Fruit fly (Drosophila melanogaster): ENCODE results near the gene Sos.

Sos gene

DNA sequence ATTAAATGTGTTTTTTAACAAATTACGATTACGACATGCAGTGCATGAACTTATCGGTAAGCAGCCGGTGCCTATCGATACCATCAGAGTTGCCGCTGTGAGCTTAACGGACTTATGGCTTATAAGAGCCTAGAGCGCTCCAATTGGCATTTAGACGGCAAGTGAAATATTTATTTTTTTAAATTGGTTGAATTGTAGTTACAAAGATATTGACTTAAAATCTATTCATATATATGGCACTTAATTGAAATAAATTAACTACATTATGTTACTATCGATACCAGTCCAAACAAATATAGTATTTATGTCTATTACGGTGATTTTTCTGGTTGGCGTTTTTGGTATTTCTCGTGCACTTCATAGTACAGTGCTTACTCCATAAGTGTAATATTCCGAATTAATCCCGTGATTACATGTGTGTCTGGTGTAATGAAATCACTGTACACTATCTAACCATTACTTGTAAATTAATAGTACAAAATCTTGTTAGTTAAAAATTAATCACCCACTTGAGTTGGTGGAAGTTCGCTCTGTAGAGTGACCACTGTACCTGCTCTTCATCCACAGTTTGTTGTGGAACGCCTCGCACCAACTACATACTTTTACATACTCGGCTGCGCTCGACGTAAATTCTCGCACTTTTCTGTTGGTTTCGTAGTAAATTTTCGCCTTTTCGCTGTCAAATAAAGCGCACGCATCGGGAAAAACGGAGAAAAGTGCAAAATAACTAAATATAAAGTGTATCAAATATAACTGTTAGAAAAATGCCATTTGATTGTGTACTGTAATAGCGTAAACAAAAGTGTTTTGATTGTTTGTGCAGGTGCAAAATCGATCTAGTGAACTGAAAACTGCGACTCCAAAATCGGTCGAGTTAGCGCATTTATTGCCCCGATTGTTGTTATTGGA lies 21.6 kb downstream of the Sos start, which contains the start of the genes mRpS23 and CenG1A (continued):
- TF ChIP-seq cg (GFP tag; optimal IDR thresholded peaks at IDR 0.05) = peak; percentile 14
- peak; percentile 99 for TF ChIP-seq CG12104 (GFP tag; optimal IDR thresholded peaks at IDR 0.05)
- peak; percentile 100 for TF ChIP-seq sob (GFP tag; IDR thresholded peaks at IDR 0.05)
- TF ChIP-seq mld (GFP tag; IDR thresholded peaks at IDR 0.05; ENCODE audit: partially characterized antibody) = peak; percentile 70; the same call in 2 of the 3 replicates
- TF ChIP-seq CG2199 (GFP tag; IDR thresholded peaks at IDR 0.05) = peak; percentile 100
- peak; percentile 60 for TF ChIP-seq Dp (GFP tag; optimal IDR thresholded peaks at IDR 0.05)
- TF ChIP-seq sna (GFP tag; IDR thresholded peaks at IDR 0.05; ENCODE audit: partially characterized antibody) = peak; percentile 85
- TF ChIP-seq pnt (GFP tag; optimal IDR thresholded peaks at IDR 0.05) = peak; percentile 100
- TF ChIP-seq CG30403 (GFP tag; optimal IDR thresholded peaks at IDR 0.05) = peak; percentile 100
- TF ChIP-seq slp2 (GFP tag; optimal IDR thresholded peaks at IDR 0.05) = peak; percentile 100
- peak; percentile 100 for TF ChIP-seq bowl (GFP tag; IDR thresholded peaks at IDR 0.05)
- no peak for TF ChIP-seq hth (optimal IDR thresholded peaks at IDR 0.05)
- peak; percentile 95 for TF ChIP-seq CG11560 (tag; IDR thresholded peaks at IDR 0.05)
- TF ChIP-seq trem (tag; optimal IDR thresholded peaks at IDR 0.05) = peak; percentile 98
- TF ChIP-seq CG13287 (GFP tag; IDR thresholded peaks at IDR 0.05; ENCODE audit: partially characterized antibody) = peak; percentile 88
- TF ChIP-seq fd96Cb (tag; optimal IDR thresholded peaks at IDR 0.05) = peak; percentile 100
- peak; percentile 98 for TF ChIP-seq sima (GFP tag; optimal IDR thresholded peaks at IDR 0.05)
- TF ChIP-seq hkb (optimal IDR thresholded peaks at IDR 0.05) = no peak
- TF ChIP-seq hkb (GFP tag; IDR thresholded peaks at IDR 0.05) = peak; percentile 100
- TF ChIP-seq Fer3 (tag; optimal IDR thresholded peaks at IDR 0.05) = peak; percentile 100
- peak; percentile 100 for TF ChIP-seq sens (GFP tag)
- TF ChIP-seq Oli (tag; optimal IDR thresholded peaks at IDR 0.05) = peak; percentile 100
- TF ChIP-seq Hand (GFP tag; optimal IDR thresholded peaks at IDR 0.05) = peak; percentile 99
- peak; percentile 99 for TF ChIP-seq YL-1 (GFP tag; optimal IDR thresholded peaks at IDR 0.05)
- peak; percentile 99 for TF ChIP-seq CG33557 (GFP tag; optimal IDR thresholded peaks at IDR 0.05)
- peak; percentile 99 for TF ChIP-seq kah (GFP tag; optimal IDR thresholded peaks at IDR 0.05)
- TF ChIP-seq cad (GFP tag; optimal IDR thresholded peaks at IDR 0.05) = no peak
- peak; percentile 100 for TF ChIP-seq Six4 (GFP tag; optimal IDR thresholded peaks at IDR 0.05)
- peak; percentile 100 for TF ChIP-seq az2 (GFP tag; optimal IDR thresholded peaks at IDR 0.05)
- peak; percentile 100 for TF ChIP-seq CG3847 (GFP tag; IDR thresholded peaks at IDR 0.05)
- peak; percentile 100 for TF ChIP-seq ara (GFP tag; IDR thresholded peaks at IDR 0.05)
- TF ChIP-seq Sox102F (GFP tag; optimal IDR thresholded peaks at IDR 0.05) = peak; percentile 100
- TF ChIP-seq da (GFP tag; optimal IDR thresholded peaks at IDR 0.05) = peak; percentile 99
- TF ChIP-seq tin (GFP tag; optimal IDR thresholded peaks at IDR 0.05) = peak; percentile 100
- TF ChIP-seq CG5180 (GFP tag; optimal IDR thresholded peaks at IDR 0.05) = peak; percentile 94
- peak; percentile 99 for TF ChIP-seq aop (GFP tag; IDR thresholded peaks at IDR 0.05)
- no peak for TF ChIP-seq Trl (optimal IDR thresholded peaks at IDR 0.05)
- TF ChIP-seq Trl (GFP tag; optimal IDR thresholded peaks at IDR 0.05) = peak; percentile 100
- TF ChIP-seq CG7839 (tag; optimal IDR thresholded peaks at IDR 0.05) = peak; percentile 100
- peak; percentile 99 for TF ChIP-seq CG10565 (GFP tag; optimal IDR thresholded peaks at IDR 0.05)
- peak; percentile 94 for TF ChIP-seq Kr (GFP tag; optimal IDR thresholded peaks at IDR 0.05)
- peak; percentile 100 for TF ChIP-seq BtbVII (GFP tag; optimal IDR thresholded peaks at IDR 0.05)
- TF ChIP-seq sc (optimal IDR thresholded peaks at IDR 0.05) = no peak
- peak; percentile 99 for TF ChIP-seq sc (GFP tag; optimal IDR thresholded peaks at IDR 0.05)
- TF ChIP-seq Gsc (GFP tag; IDR thresholded peaks at IDR 0.05) = peak; percentile 99
- TF ChIP-seq Mrtf (GFP tag; IDR thresholded peaks at IDR 0.05) = peak; percentile 100
- TF ChIP-seq CG9797 (GFP tag; optimal IDR thresholded peaks at IDR 0.05) = peak; percentile 94
- TF ChIP-seq D (optimal IDR thresholded peaks at IDR 0.05) = no peak
- peak; percentile 99 for TF ChIP-seq D (GFP tag; optimal IDR thresholded peaks at IDR 0.05)
- peak; percentile 100 for TF ChIP-seq CG32767 (GFP tag; IDR thresholded peaks at IDR 0.05)
